Worm (Caenorhabditis elegans) whole organism, L2 larva: Measurements from ENCODE around the gene ZK813.6.

Source experiments
- C34F6.9 ChIP-seq: fragments of 150-350 bp; optimal IDR thresholded peaks from 2 replicates; lab custom pipeline; 2014; ENCODE audit warnings: missing biosample characterization, missing genetic modification characterization
- F13H6.1 ChIP-seq: sonication (generic microtip); optimal IDR thresholded peaks from 2 replicates; lab custom pipeline; 2016; ENCODE audit warnings: missing genetic modification characterization, missing compliant biosample characterization
- R02D3.7 ChIP-seq: fragments of 150-350 bp; optimal IDR thresholded peaks from 2 replicates; lab custom pipeline; 2014; ENCODE audit warnings: missing biosample characterization, missing genetic modification characterization
- alr-1 ChIP-seq: fragments of 150-350 bp; optimal IDR thresholded peaks from 2 replicates; lab custom pipeline; 2014; ENCODE audit warnings: missing biosample characterization, missing genetic modification characterization
- blmp-1 ChIP-seq: sonication (generic microtip); optimal IDR thresholded peaks from 2 replicates; lab custom pipeline; 2017; ENCODE audit warnings: missing genetic modification characterization, mild to moderate bottlenecking, missing compliant biosample characterization, antibody characterized with exemption, moderate library complexity; ENCODE audit not compliant: insufficient read depth
- ceh-16 ChIP-seq: fragments of 150-350 bp; optimal IDR thresholded peaks from 2 replicates; lab custom pipeline; 2014; ENCODE audit warnings: missing biosample characterization, missing genetic modification characterization
- ceh-82 ChIP-seq: fragments of 150-350 bp; optimal IDR thresholded peaks from 2 replicates; lab custom pipeline; 2014; ENCODE audit warnings: missing biosample characterization, missing genetic modification characterization
- crh-2 ChIP-seq: sonication (generic microtip); optimal IDR thresholded peaks from 2 replicates; lab custom pipeline; 2017; ENCODE audit warnings: missing biosample characterization, missing genetic modification characterization
- dmd-4 ChIP-seq: sonication (generic microtip); optimal IDR thresholded peaks from 2 replicates; lab custom pipeline; 2017; ENCODE audit warnings: missing biosample characterization, missing genetic modification characterization
- elt-1 ChIP-seq: fragments of 150-350 bp; optimal IDR thresholded peaks from 2 replicates; lab custom pipeline; 2014; ENCODE audit warnings: missing biosample characterization, missing genetic modification characterization
- fos-1 ChIP-seq: fragments of 150-350 bp; optimal IDR thresholded peaks from 2 replicates; lab custom pipeline; 2014; ENCODE audit warnings: missing biosample characterization, missing genetic modification characterization
- gmeb-1 ChIP-seq: fragments of 150-350 bp; optimal IDR thresholded peaks from 2 replicates; lab custom pipeline; 2014; ENCODE audit warnings: missing biosample characterization, missing genetic modification characterization
- lin-13 ChIP-seq: fragments of 150-350 bp; optimal IDR thresholded peaks from 2 replicates; lab custom pipeline; 2014; ENCODE audit warnings: missing biosample characterization, missing genetic modification reagents, missing genetic modification characterization
- lin-39 ChIP-seq: fragments of 150-350 bp; optimal IDR thresholded peaks from 2 replicates; lab custom pipeline; 2014; ENCODE audit warnings: missing biosample characterization, missing genetic modification reagents, missing genetic modification characterization
- lsy-2 ChIP-seq, 2 experiments: fragments of 150-350 bp in 1 of 2; sonication (generic microtip) in 1 of 2; optimal IDR thresholded peaks; 2 replicates each; lab custom pipeline; 2014 to 2017; ENCODE audit warnings: missing biosample characterization in 2 of 2, missing genetic modification characterization in 2 of 2
- mab-5 ChIP-seq: fragments of 150-350 bp; optimal IDR thresholded peaks from 2 replicates; lab custom pipeline; 2014; ENCODE audit warnings: missing biosample characterization, missing genetic modification characterization
- mbf-1 ChIP-seq: sonication (generic microtip); optimal IDR thresholded peaks from 2 replicates; lab custom pipeline; 2017; ENCODE audit warnings: missing biosample characterization, missing genetic modification characterization
- mdl-1 ChIP-seq, 2 experiments: fragments of 150-350 bp in 1 of 2; sonication (generic microtip) in 1 of 2; optimal IDR thresholded peaks; 2 replicates each; lab custom pipeline; 2017; ENCODE audit warnings: missing biosample characterization in 2 of 2, missing genetic modification characterization in 2 of 2
- nhr-10 ChIP-seq: sonication (generic microtip); optimal IDR thresholded peaks from 2 replicates; lab custom pipeline; 2017; ENCODE audit warnings: missing biosample characterization, missing genetic modification characterization
- nhr-11 ChIP-seq: fragments of 150-350 bp; optimal IDR thresholded peaks from 2 replicates; lab custom pipeline; 2014; ENCODE audit warnings: missing biosample characterization, missing genetic modification characterization
- nhr-129 ChIP-seq: fragments of 150-350 bp; optimal IDR thresholded peaks from 2 replicates; lab custom pipeline; 2014; ENCODE audit warnings: missing biosample characterization, missing genetic modification characterization
- nhr-21 ChIP-seq: fragments of 150-350 bp; optimal IDR thresholded peaks from 2 replicates; lab custom pipeline; 2014; ENCODE audit warnings: missing biosample characterization, missing genetic modification characterization
- nhr-23 ChIP-seq: fragments of 150-350 bp; optimal IDR thresholded peaks from 2 replicates; lab custom pipeline; 2014; ENCODE audit warnings: missing biosample characterization, missing genetic modification reagents, missing genetic modification characterization
- nhr-237 ChIP-seq: fragments of 150-350 bp; optimal IDR thresholded peaks from 2 replicates; lab custom pipeline; 2014; ENCODE audit warnings: missing biosample characterization, missing genetic modification characterization
- nhr-25 ChIP-seq: fragments of 150-350 bp; sonication (generic microtip); optimal IDR thresholded peaks from 3 replicates; lab custom pipeline; 2014; ENCODE audit warnings: missing biosample characterization, missing genetic modification characterization
- nhr-6 ChIP-seq: fragments of 150-350 bp; optimal IDR thresholded peaks from 2 replicates; lab custom pipeline; 2014; ENCODE audit warnings: missing biosample characterization, missing genetic modification characterization
- nhr-77 ChIP-seq: fragments of 150-350 bp; optimal IDR thresholded peaks from 2 replicates; lab custom pipeline; 2014; ENCODE audit warnings: missing biosample characterization, missing genetic modification characterization
- peb-1 ChIP-seq: fragments of 150-350 bp; optimal IDR thresholded peaks from 2 replicates; lab custom pipeline; 2014; ENCODE audit warnings: missing biosample characterization, missing genetic modification characterization
- sem-4 ChIP-seq: fragments of 150-350 bp; optimal IDR thresholded peaks from 2 replicates; lab custom pipeline; 2014; ENCODE audit warnings: missing biosample characterization, missing genetic modification reagents, missing genetic modification characterization
- skn-1 ChIP-seq: sonication (generic microtip); optimal IDR thresholded peaks from 2 replicates; lab custom pipeline; 2017; ENCODE audit warnings: missing biosample characterization, missing genetic modification characterization
- sma-3 ChIP-seq: sonication (generic microtip); optimal IDR thresholded peaks from 2 replicates; lab custom pipeline; 2016; ENCODE audit warnings: missing genetic modification reagents, missing genetic modification characterization, missing compliant biosample characterization
- sma-9 ChIP-seq, 2 experiments: fragments of 150-350 bp in 1 of 2; sonication (generic microtip) in 1 of 2; optimal IDR thresholded peaks; 2 replicates each; lab custom pipeline; 2014 to 2016; ENCODE audit warnings: missing genetic modification characterization in 2 of 2, mild to moderate bottlenecking in 1 of 2, missing biosample characterization in 1 of 2, missing compliant biosample characterization in 1 of 2, missing genetic modification reagents in 1 of 2, moderate library complexity in 1 of 2
- snpc-4 ChIP-seq: fragments of 150-350 bp; optimal IDR thresholded peaks from 2 replicates; lab custom pipeline; 2014; ENCODE audit warnings: missing biosample characterization, missing genetic modification characterization
- unc-55 ChIP-seq: fragments of 150-350 bp; sonication (generic microtip); optimal IDR thresholded peaks from 3 replicates; lab custom pipeline; 2014; ENCODE audit warnings: missing biosample characterization, missing genetic modification reagents, missing genetic modification characterization
- unc-62 ChIP-seq: fragments of 150-350 bp; optimal IDR thresholded peaks from 2 replicates; lab custom pipeline; 2014; ENCODE audit warnings: missing biosample characterization, missing genetic modification reagents, missing genetic modification characterization
- ztf-1 ChIP-seq: fragments of 200-800 bp; sonication (Bioruptor generic); conservative IDR thresholded peaks from 2 replicates; pipeline ENCODE4 v1.3.6; 2022; ENCODE audit warnings: missing genetic modification characterization, missing compliant biosample characterization
- ztf-4 ChIP-seq: fragments of 150-350 bp; optimal IDR thresholded peaks from 2 replicates; lab custom pipeline; 2014; ENCODE audit warnings: missing biosample characterization, missing genetic modification characterization

Gene ZK813.6

DNA sequence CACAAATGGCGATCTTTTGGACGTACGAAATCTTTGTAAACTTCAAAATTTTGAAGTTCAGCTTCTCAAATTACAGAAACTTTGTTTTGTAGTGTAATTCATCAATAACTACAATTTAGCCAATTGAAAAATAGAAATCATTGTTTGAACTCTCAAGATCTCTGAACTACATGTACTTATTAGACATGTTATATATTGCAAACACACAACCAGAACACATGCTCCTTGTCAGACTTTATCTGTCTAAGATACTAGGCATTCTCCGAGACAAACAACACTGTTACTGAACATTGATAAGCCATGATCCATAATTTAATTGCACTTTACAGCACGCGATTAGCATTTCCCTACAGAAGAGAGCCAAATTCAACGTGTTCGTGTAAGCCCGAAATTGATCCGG, at the start of gene ZK813.6:
Gene ZK813.6, plus strand, starts transcription at position 301 of the 400 bp plus-strand sequence.
- no peak for TF ChIP-seq lin-39
- TF ChIP-seq mdl-1 (tag; optimal IDR thresholded peaks at IDR 0.05; lab: Kevin White, UChicago), result no peak
- TF ChIP-seq unc-55, result no peak
- TF ChIP-seq mbf-1 (tag; lab: Kevin White, UChicago), result no peak
- no peak for TF ChIP-seq lin-13 (GFP tag; lab: Kevin White, UChicago)
- TF ChIP-seq elt-1 (tag; lab: Kevin White, UChicago), result no peak
- TF ChIP-seq R02D3.7 (tag; lab: Kevin White, UChicago), result no peak
- no peak for TF ChIP-seq blmp-1 (tag; lab: Kevin White, UChicago)
- no peak for TF ChIP-seq ceh-16
- TF ChIP-seq nhr-10, result no peak
- TF ChIP-seq unc-62, result no peak
- no peak for TF ChIP-seq sem-4 (tag; lab: Kevin White, UChicago)
- no peak for TF ChIP-seq skn-1 (tag; lab: Kevin White, UChicago)
- no peak for TF ChIP-seq nhr-129
- TF ChIP-seq sma-3, result no peak
- no peak for TF ChIP-seq ztf-4 (tag; lab: Kevin White, UChicago)
- no peak for TF ChIP-seq ceh-82 (tag; lab: Kevin White, UChicago)
- TF ChIP-seq nhr-21 (tag; lab: Kevin White, UChicago), result no peak
- no peak for TF ChIP-seq F13H6.1 (tag; lab: Kevin White, UChicago)

DNA sequence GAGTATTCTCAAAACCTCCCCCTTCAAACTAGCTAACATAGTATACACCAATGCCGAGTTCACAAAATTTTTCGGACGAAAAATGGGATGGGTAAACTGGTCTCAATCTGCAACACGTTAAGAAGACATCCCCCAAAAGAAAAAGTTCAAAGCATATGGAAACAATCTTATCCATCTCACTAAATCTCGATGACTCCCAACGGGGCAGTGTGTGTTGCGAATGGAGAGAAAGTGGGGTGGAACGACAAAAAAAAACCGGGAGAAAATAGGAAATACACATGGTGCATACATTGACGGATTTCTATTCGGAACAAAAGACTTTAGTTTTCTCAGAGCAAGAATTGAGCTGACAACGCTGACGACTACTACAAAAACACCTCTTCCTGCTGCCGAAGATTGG, 49.3 kb upstream of the ZK813.6 start:
- TF ChIP-seq unc-55 (peak; percentile 10), C34F6.9 (tag; lab: Kevin White, UChicago) (no peak)

DNA sequence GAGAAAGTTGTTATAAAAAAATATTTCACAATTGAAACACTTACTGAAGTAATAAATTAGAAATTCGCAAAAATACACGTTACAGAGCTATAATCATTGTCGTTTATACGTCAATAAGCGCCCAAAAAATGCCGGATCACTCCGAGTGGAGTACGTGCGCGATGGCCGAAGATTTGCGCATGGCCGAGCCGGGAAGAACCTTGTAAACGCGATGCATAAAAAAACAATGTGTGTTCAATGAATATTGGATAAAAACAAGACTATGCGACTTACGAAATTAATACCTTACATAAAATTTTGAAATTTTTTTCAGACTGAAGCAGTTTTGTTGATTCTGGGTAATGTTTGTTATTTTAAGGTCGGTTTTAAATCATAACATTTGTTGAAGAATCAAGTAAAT, 45.5 kb upstream of the ZK813.6 start, which contains the start of gene sorf-1:
Gene sorf-1, minus strand, starts transcription at position 135 of the 400 bp plus-strand sequence.
- no peak for TF ChIP-seq skn-1 (tag; lab: Kevin White, UChicago)
- peak; percentile 36 for TF ChIP-seq sma-9 (GFP tag; optimal IDR thresholded peaks at IDR 0.05; lab: Kevin White, UChicago)
- TF ChIP-seq sma-9 (tag; optimal IDR thresholded peaks at IDR 0.05; lab: Kevin White, UChicago), result no peak
- peak; percentile 19 for TF ChIP-seq nhr-129
- no peak for TF ChIP-seq sem-4 (tag; lab: Kevin White, UChicago)
- TF ChIP-seq nhr-23 (tag; lab: Kevin White, UChicago), result no peak
- peak; percentile 57 for TF ChIP-seq sma-3
- peak; percentile 56 for TF ChIP-seq unc-55
- TF ChIP-seq nhr-237 (tag; lab: Kevin White, UChicago), result no peak
- no peak for TF ChIP-seq peb-1
- TF ChIP-seq C34F6.9 (tag; lab: Kevin White, UChicago), result peak; percentile 46
- TF ChIP-seq lsy-2 (tag; optimal IDR thresholded peaks at IDR 0.05; lab: Kevin White, UChicago), result peak in 1 of 2 experiments; percentile 42
- TF ChIP-seq lin-13 (GFP tag; lab: Kevin White, UChicago), result peak; percentile 2

DNA sequence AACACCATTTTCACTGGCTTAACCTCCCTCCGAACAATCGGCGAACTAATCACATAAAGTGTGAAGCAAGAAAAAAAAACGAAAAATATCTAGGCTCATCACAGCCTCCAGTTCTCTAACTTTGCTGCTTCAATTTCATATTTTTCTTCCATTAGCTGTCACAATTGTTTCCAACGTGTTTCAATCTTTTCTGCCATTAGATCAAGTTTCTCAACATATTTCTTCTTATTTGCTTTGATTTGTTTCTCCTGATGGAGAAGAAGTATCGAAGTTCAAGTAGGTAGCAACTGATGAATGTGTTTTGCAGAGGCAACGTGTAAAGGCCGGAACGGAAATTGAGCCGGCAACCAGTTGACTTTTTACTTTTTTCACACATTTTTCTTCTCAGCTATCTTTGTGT, 44.4 kb upstream of the ZK813.6 start, which contains the start of gene ZK563.7:
Gene ZK563.7, plus strand, starts transcription at position 301 of the 400 bp plus-strand sequence.
- TF ChIP-seq gmeb-1 (tag; lab: Kevin White, UChicago), result no peak
- no peak for TF ChIP-seq R02D3.7 (tag; lab: Kevin White, UChicago)
- no peak for TF ChIP-seq mab-5 (tag; lab: Kevin White, UChicago)
- no peak for TF ChIP-seq nhr-77 (tag; lab: Kevin White, UChicago)
- no peak for TF ChIP-seq nhr-6 (tag; lab: Kevin White, UChicago)
- TF ChIP-seq snpc-4 (tag; lab: Kevin White, UChicago), result no peak

DNA sequence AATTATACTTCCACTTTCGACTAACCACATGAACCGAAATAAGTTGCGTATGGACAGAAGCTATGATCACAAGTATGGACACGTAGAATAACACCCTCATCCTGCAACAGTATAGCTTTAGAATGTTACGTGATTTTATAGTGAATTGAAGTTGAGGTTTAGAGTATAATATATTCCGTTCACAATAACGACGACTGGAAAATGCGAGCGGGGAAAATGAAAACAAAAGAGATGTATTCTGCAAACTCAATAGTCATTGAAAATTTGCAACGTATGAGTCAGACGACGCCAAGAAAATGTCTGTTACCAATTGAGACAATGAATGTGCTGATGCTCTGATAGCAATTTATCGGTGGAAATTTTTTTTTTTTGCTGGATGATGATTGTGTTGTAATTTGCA, 39.3 kb upstream of the ZK813.6 start, which contains the start of gene acp-1:
Gene acp-1, minus strand, starts transcription at position 101 of the 400 bp plus-strand sequence.
- TF ChIP-seq nhr-21 (tag; lab: Kevin White, UChicago) (no peak), dmd-4 (tag; lab: Kevin White, UChicago) (no peak), fos-1 (tag; lab: Kevin White, UChicago) (no peak), nhr-11 (no peak), nhr-129 (no peak), mab-5 (tag; lab: Kevin White, UChicago) (no peak), C34F6.9 (tag; lab: Kevin White, UChicago) (no peak), nhr-25 (tag; lab: Kevin White, UChicago) (no peak), ceh-82 (tag; lab: Kevin White, UChicago) (no peak), ztf-1 (GFP tag; lab: Robert Waterston, UW) (no peak), mbf-1 (tag; lab: Kevin White, UChicago) (no peak), alr-1 (tag; lab: Kevin White, UChicago) (no peak), crh-2 (no peak)
- TF ChIP-seq, all 48 proteins: peak for 0
